Worm (Caenorhabditis elegans): ENCODE data around the gene srx-80.

DNA sequence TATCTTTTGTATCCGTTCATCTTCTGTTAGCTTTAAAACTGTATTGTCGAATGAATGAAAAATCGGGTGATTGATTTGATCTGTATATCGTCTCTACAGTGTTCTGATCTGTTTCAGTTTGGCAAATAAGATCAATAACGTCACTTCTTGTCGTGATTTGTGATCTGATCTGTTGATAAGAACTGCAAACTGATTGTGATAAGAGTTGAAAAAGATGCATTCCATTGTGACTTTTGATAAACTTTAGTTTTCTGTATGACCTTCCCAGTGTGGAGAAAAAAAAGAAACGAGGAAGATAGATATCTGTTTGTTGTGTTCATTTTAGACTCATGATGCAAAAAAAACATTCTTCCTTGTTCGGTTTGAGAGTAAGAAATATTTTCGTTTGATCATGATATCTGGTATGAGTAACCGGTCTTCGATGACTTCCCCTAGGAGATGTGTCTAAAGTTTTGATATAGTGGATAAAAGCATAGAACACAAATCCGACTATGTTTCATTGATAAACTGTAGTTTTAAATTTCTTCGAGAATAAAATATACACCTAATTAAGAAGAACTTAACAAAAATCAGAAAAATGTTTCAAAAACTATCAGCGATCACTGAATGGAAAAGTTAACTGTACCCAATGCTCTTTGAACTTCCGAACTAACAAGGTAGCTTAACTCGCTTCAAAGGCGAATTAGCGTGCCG, 21.4 kb downstream of the srx-80 start:
- TF ChIP-seq ceh-82 (tag; optimal IDR thresholded peaks at IDR 0.05) (no peak), zag-1 (tag; optimal IDR thresholded peaks at IDR 0.05) (no peak), nhr-237 (tag; optimal IDR thresholded peaks at IDR 0.05) (no peak), unc-62 (GFP tag; optimal IDR thresholded peaks at IDR 0.05) (no peak), rnt-1 (tag; optimal IDR thresholded peaks at IDR 0.05) (no peak), isw-1 (GFP tag; IDR thresholded peaks at IDR 0.05) (no peak), fkh-10 (GFP tag; optimal IDR thresholded peaks at IDR 0.05) (no peak), nhr-84 (tag; optimal IDR thresholded peaks at IDR 0.05) (no peak)
